Worm (Caenorhabditis elegans) whole organism, late embryonic: ENCODE measurements around the gene disl-2.

Source experiments
- T23F11.4 ChIP-seq: fragments of 200-800 bp; sonication (Bioruptor generic); optimal IDR thresholded peaks from 2 replicates; lab custom pipeline; 2018; ENCODE audit warnings: mild to moderate bottlenecking, missing genetic modification characterization, missing compliant biosample characterization
- ama-1 ChIP-seq: fragments of 150-350 bp; optimal IDR thresholded peaks from 2 replicates; lab custom pipeline; 2014
- elt-2 ChIP-seq: sonication (generic microtip); optimal IDR thresholded peaks from 2 replicates; lab custom pipeline; 2016; ENCODE audit warnings: missing genetic modification reagents, missing genetic modification characterization, missing compliant biosample characterization
- ets-4 ChIP-seq: sonication (generic microtip); optimal IDR thresholded peaks from 2 replicates; lab custom pipeline; 2016; ENCODE audit warnings: missing genetic modification characterization, missing compliant biosample characterization
- hlh-15 ChIP-seq: sonication (generic microtip); optimal IDR thresholded peaks from 2 replicates; lab custom pipeline; 2016; ENCODE audit warnings: missing genetic modification characterization, missing compliant biosample characterization
- pag-3 ChIP-seq: sonication (generic microtip); optimal IDR thresholded peaks from 2 replicates; lab custom pipeline; 2016; ENCODE audit warnings: missing compliant biosample characterization, missing genetic modification characterization, borderline replicate concordance
- pat-9 ChIP-seq: fragments of 200-800 bp; sonication (Bioruptor generic); optimal IDR thresholded peaks from 2 replicates; lab custom pipeline; 2018; ENCODE audit warnings: mild to moderate bottlenecking, missing genetic modification characterization, moderate library complexity, missing compliant biosample characterization
- tbx-2 ChIP-seq: sonication (generic microtip); optimal IDR thresholded peaks from 2 replicates; lab custom pipeline; 2016; ENCODE audit warnings: missing genetic modification characterization, missing compliant biosample characterization

DNA sequence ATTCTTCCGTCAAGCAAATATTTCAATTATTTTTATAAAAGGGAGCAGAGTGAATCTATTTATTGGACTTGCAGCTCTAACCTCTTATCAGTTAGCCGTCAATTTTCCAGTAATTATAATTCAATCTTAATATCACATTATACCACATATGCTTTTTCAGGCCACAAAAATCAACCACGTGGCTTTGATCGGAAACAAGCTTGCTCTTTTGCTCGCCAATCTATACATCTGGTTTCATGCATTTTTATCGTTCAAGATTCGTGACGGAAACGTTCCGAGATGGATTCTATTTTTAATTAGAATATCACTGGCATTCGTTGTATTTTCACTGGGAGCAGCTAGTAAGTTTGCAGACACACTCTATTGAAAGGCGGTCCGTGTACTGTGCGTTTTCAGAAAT, 35.9 kb upstream of the disl-2 start:
- no peak for TF ChIP-seq T23F11.4 (GFP tag; lab: Kevin White, UChicago)
- no peak for TF ChIP-seq elt-2
- no peak for TF ChIP-seq tbx-2
- no peak for TF ChIP-seq hlh-15 (tag; lab: Kevin White, UChicago)
- no peak for TF ChIP-seq ets-4 (tag; lab: Kevin White, UChicago)
- no peak for TF ChIP-seq pag-3 (tag; lab: Kevin White, UChicago)
- TF ChIP-seq ama-1, result no peak
- TF ChIP-seq pat-9 (tag; lab: Kevin White, UChicago), result no peak
